Fruit fly (Drosophila melanogaster) whole organism, adult: ENCODE results near the gene thoc6.

Experiments
- CG11617 ChIP-seq: fragments of 200-800 bp; sonication (Bioruptor generic); optimal IDR thresholded peaks from 2 replicates; lab custom pipeline; 2017; ENCODE audit warnings: mild to moderate bottlenecking, missing biosample characterization, missing genetic modification reagents, missing genetic modification characterization
- CG12768 ChIP-seq: fragments of 200-800 bp; sonication (Bioruptor generic); optimal IDR thresholded peaks from 2 replicates; lab custom pipeline; 2017; ENCODE audit warnings: missing biosample characterization, missing genetic modification characterization, mild to moderate bottlenecking, moderate library complexity, missing genetic modification reagents
- CG14711 ChIP-seq: fragments of 200-800 bp; sonication (Bioruptor generic); optimal IDR thresholded peaks from 2 replicates; lab custom pipeline; 2018; ENCODE audit warnings: missing biosample characterization, mild to moderate bottlenecking, missing genetic modification characterization, moderate library complexity
- CG1620 ChIP-seq: fragments of 200-800 bp; sonication (Bioruptor generic); optimal IDR thresholded peaks from 2 replicates; lab custom pipeline; 2016; ENCODE audit warnings: missing biosample characterization, missing genetic modification characterization
- CG33017 ChIP-seq: fragments of 200-800 bp; sonication (Bioruptor generic); optimal IDR thresholded peaks from 2 replicates; lab custom pipeline; 2018; ENCODE audit warnings: missing biosample characterization, mild to moderate bottlenecking, missing genetic modification characterization, moderate library complexity
- CG5204 ChIP-seq: fragments of 200-800 bp; sonication (Bioruptor generic); optimal IDR thresholded peaks from 2 replicates; lab custom pipeline; 2016; ENCODE audit warnings: missing biosample characterization, missing genetic modification characterization
- CG7045 ChIP-seq: fragments of 200-800 bp; sonication (Bioruptor generic); optimal IDR thresholded peaks from 2 replicates; lab custom pipeline; 2017; ENCODE audit warnings: missing biosample characterization, mild to moderate bottlenecking, missing genetic modification characterization
- CG7101 ChIP-seq: fragments of 200-800 bp; sonication (Bioruptor generic); optimal IDR thresholded peaks from 2 replicates; lab custom pipeline; 2018; ENCODE audit warnings: missing biosample characterization, mild to moderate bottlenecking, missing genetic modification characterization, moderate library complexity
- Crg-1 ChIP-seq: fragments of 200-800 bp; sonication (Bioruptor generic); optimal IDR thresholded peaks from 2 replicates; lab custom pipeline; 2016; ENCODE audit warnings: missing biosample characterization, missing genetic modification characterization
- Mnt ChIP-seq: fragments of 200-800 bp; sonication (Bioruptor generic); optimal IDR thresholded peaks from 2 replicates; lab custom pipeline; 2016; ENCODE audit warnings: missing biosample characterization, mild to moderate bottlenecking, missing genetic modification characterization
- cic ChIP-seq: fragments of 200-800 bp; sonication (Bioruptor generic); optimal IDR thresholded peaks from 2 replicates; lab custom pipeline; 2017; ENCODE audit warnings: missing biosample characterization, mild to moderate bottlenecking, missing genetic modification characterization, moderate library complexity
- cnc ChIP-seq, 2 experiments: fragments of >200 bp; optimal IDR thresholded peaks; 2 replicates each; lab custom pipeline; 2017
- ovo ChIP-seq: fragments of 200-800 bp; sonication (Bioruptor generic); optimal IDR thresholded peaks from 2 replicates; lab custom pipeline; 2016; ENCODE audit warnings: missing biosample characterization, missing genetic modification characterization
- pad ChIP-seq: fragments of 200-800 bp; sonication (Bioruptor generic); optimal IDR thresholded peaks from 3 replicates; lab custom pipeline; 2017; ENCODE audit warnings: missing biosample characterization, missing genetic modification characterization, mild to moderate bottlenecking, moderate library complexity, missing genetic modification reagents
- tj ChIP-seq: fragments of 200-800 bp; sonication (Bioruptor generic); optimal IDR thresholded peaks from 3 replicates; lab custom pipeline; 2017; ENCODE audit warnings: missing biosample characterization, mild to moderate bottlenecking, missing genetic modification characterization, moderate library complexity
- toe ChIP-seq: fragments of 200-800 bp; sonication (Bioruptor generic); optimal IDR thresholded peaks from 2 replicates; lab custom pipeline; 2016; ENCODE audit warnings: missing biosample characterization, missing genetic modification characterization

The thoc6 gene

dm6 chr3L:12175382-12175781 is 18.1 kb downstream of the thoc6 start, which contains the start of gene Rh7:
Gene Rh7 (minus strand): TSS chr3L:12175482.
- TF ChIP-seq cnc (optimal IDR thresholded peaks at IDR 0.05; lab: Kevin White, UChicago) (no peak), tj (GFP tag; lab: Kevin White, UChicago) (no peak), CG33017 (no peak), CG7101 (no peak), ovo (GFP tag; lab: Kevin White, UChicago) (no peak), CG1620 (GFP tag; lab: Kevin White, UChicago) (no peak)

DNA sequence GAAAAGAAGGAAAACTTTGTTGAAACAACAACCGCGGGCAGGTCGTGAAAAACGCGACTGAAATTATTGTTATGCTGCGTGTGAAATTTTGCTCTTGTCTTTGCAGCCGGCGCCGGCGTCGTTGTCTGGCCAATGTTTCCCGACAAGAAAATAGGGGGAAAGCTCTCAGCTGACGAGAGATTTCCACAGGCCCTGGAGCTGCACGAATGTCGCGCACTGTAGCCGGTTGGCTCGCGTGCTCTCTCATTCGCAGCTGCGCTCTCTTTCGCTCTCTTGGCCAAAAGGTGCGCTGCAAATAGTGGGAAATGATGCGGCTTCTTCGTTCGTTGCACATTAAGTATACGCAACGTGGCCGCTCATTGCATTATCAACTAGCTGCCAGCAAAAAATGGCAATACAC is 29.8 kb downstream of the thoc6 start, which contains the start of gene CG9760:
TSS of gene CG9760 (minus strand) at position 43 of the 400 bp plus-strand sequence.
- no peak for TF ChIP-seq toe (GFP tag; lab: Kevin White, UChicago)
- TF ChIP-seq Mnt, result no peak
- no peak for TF ChIP-seq CG1620 (GFP tag; lab: Kevin White, UChicago)

- TF ChIP-seq ovo (GFP tag; lab: Kevin White, UChicago) (no peak), CG7045 (no peak), cic (GFP tag; lab: Kevin White, UChicago) (no peak)
Observed at dm6 chr3L:12163082-12163481, 30.4 kb downstream of the thoc6 start.

DNA sequence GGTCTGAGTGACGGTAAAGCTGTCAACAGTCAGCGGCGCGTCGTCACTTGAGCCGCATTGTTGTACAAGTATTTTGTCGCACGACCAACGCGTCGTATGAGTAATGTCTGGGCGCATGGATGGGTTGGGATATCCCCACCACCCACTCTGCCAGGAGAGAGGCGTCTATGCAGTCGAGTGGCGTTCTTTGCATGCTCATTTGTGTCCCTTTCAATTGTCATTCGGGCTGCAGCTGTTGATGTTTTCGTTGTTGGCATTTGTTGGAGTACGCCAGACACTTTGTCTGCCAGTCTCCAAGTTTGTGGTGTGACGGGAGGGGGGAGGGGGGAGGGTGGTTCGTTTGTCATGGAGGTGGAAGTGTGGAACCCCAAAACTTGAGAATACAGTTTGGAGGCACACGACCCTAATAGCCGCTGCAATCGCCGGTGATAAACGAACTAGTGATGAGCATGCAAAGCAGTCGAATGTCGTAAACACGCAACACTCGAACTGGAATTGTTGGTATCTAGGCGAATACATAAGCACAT is 31.3 kb downstream of the thoc6 start:
- TF ChIP-seq CG12768 (GFP tag; lab: Kevin White, UChicago), result no peak
- TF ChIP-seq CG7101, result no peak
- no peak for TF ChIP-seq tj (GFP tag; lab: Kevin White, UChicago)

- TF ChIP-seq CG11617 (GFP tag; lab: Kevin White, UChicago) (no peak), CG14711 (peak; percentile 13)
Observed at dm6 chr3L:12149024-12149423, 44.5 kb downstream of the thoc6 start, which contains the start of gene CG32099. Gene CG32099 (plus strand): TSS chr3L:12149273.

dm6 chr3L:12146970-12147369 is 46.5 kb downstream of the thoc6 start:
- TF ChIP-seq CG33017 (no peak), ovo (GFP tag; lab: Kevin White, UChicago) (peak; percentile 48), Mnt (peak; percentile 30)

dm6 chr3L:12145709-12146694 is 47.5 kb downstream of the thoc6 start, which contains the start of the genes eIF3l and Nrx-IV:
Gene eIF3l (minus strand): TSS chr3L:12146097.
Gene Nrx-IV (plus strand): TSS chr3L:12146519.
- TF ChIP-seq cnc (optimal IDR thresholded peaks at IDR 0.05; lab: Kevin White, UChicago), result no peak
- TF ChIP-seq Mnt, result no peak
- TF ChIP-seq CG5204, result no peak
- TF ChIP-seq cic (GFP tag; lab: Kevin White, UChicago), result no peak
- no peak for TF ChIP-seq toe (GFP tag; lab: Kevin White, UChicago)
- no peak for TF ChIP-seq CG1620 (GFP tag; lab: Kevin White, UChicago)
- no peak for TF ChIP-seq pad (GFP tag; lab: Kevin White, UChicago)
- TF ChIP-seq ovo (GFP tag; lab: Kevin White, UChicago), result no peak
- no peak for TF ChIP-seq CG7045
- no peak for TF ChIP-seq Crg-1 (GFP tag; lab: Kevin White, UChicago)
